Fruit fly (Drosophila melanogaster) whole organism, embryonic: ENCODE data around the gene CG2865.

Experiments
- Asciz ChIP-seq: fragments of 200-800 bp; sonication (Bioruptor generic); optimal IDR thresholded peaks from 2 replicates; lab custom pipeline; 2017; ENCODE audit warnings: missing biosample characterization, mild to moderate bottlenecking, missing genetic modification characterization, missing genetic modification reagents
- Atf-2 ChIP-seq: fragments of 200-800 bp; sonication (Bioruptor generic); optimal IDR thresholded peaks from 2 replicates; lab custom pipeline; 2016; ENCODE audit warnings: missing biosample characterization, missing genetic modification characterization
- CG11093 ChIP-seq: fragments of 200-800 bp; sonication (Bioruptor generic); IDR thresholded peaks from 3 replicates; pipeline ENCODE4 v1.3.6; 2022; ENCODE audit warnings: missing biosample characterization, missing genetic modification characterization
- CG15073 ChIP-seq: fragments of 200-800 bp; sonication (Bioruptor generic); optimal IDR thresholded peaks from 2 replicates; lab custom pipeline; 2016; ENCODE audit warnings: missing biosample characterization, missing genetic modification characterization
- CG15269 ChIP-seq: fragments of 200-800 bp; sonication (Bioruptor generic); optimal IDR thresholded peaks from 2 replicates; lab custom pipeline; 2018; ENCODE audit warnings: missing biosample characterization, mild to moderate bottlenecking, missing genetic modification characterization, moderate library complexity
- CG16779 ChIP-seq: fragments of 200-800 bp; sonication (Bioruptor generic); IDR thresholded peaks from 2 replicates; pipeline ENCODE4 v1.3.6; 2022; ENCODE audit warnings: missing biosample characterization, missing genetic modification characterization
- CG16813 ChIP-seq: fragments of 200-800 bp; sonication (Bioruptor generic); IDR thresholded peaks from 3 replicates; pipeline ENCODE4 v1.3.6; 2022; ENCODE audit warnings: missing biosample characterization, missing genetic modification characterization; ENCODE audit not compliant: partially characterized antibody
- CG18476 ChIP-seq: fragments of 200-800 bp; sonication (Bioruptor generic); optimal IDR thresholded peaks from 2 replicates; lab custom pipeline; 2016; ENCODE audit warnings: missing biosample characterization, mild to moderate bottlenecking, missing genetic modification characterization
- CG18599 ChIP-seq: fragments of 200-800 bp; sonication (Bioruptor generic); optimal IDR thresholded peaks from 3 replicates; lab custom pipeline; 2017; ENCODE audit warnings: missing biosample characterization, missing genetic modification characterization, mild to moderate bottlenecking, moderate library complexity, missing genetic modification reagents
- CG18619 ChIP-seq: fragments of 200-800 bp; sonication (Bioruptor generic); optimal IDR thresholded peaks from 3 replicates; lab custom pipeline; 2017; ENCODE audit warnings: missing biosample characterization, mild to moderate bottlenecking, missing genetic modification characterization
- CG18764 ChIP-seq: fragments of 200-800 bp; sonication (Bioruptor generic); optimal IDR thresholded peaks from 3 replicates; lab custom pipeline; 2016; ENCODE audit warnings: missing biosample characterization, missing genetic modification characterization
- CG2116 ChIP-seq: fragments of 200-800 bp; sonication (Bioruptor generic); optimal IDR thresholded peaks from 3 replicates; lab custom pipeline; 2018; ENCODE audit warnings: missing biosample characterization, mild to moderate bottlenecking, missing genetic modification characterization
- CG2120 ChIP-seq: fragments of 200-800 bp; sonication (Bioruptor generic); optimal IDR thresholded peaks from 3 replicates; lab custom pipeline; 2016; ENCODE audit warnings: missing biosample characterization, missing genetic modification characterization
- CG2199 ChIP-seq: fragments of 200-800 bp; sonication (Bioruptor generic); IDR thresholded peaks from 3 replicates; pipeline ENCODE4 v1.3.6; 2022; ENCODE audit warnings: missing biosample characterization, missing genetic modification characterization
- CG2678 ChIP-seq: fragments of 200-800 bp; sonication (Bioruptor generic); optimal IDR thresholded peaks from 3 replicates; lab custom pipeline; 2019; ENCODE audit warnings: missing biosample characterization, mild to moderate bottlenecking, missing genetic modification characterization, moderate library complexity
- CG3065 ChIP-seq: fragments of 200-800 bp; sonication (Bioruptor generic); optimal IDR thresholded peaks from 2 replicates; lab custom pipeline; 2016; ENCODE audit warnings: missing biosample characterization, missing genetic modification characterization
- CG3847 ChIP-seq: fragments of 200-800 bp; sonication (Bioruptor generic); IDR thresholded peaks from 2 replicates; pipeline ENCODE4 v1.3.6; 2022; ENCODE audit warnings: missing biosample characterization, missing genetic modification characterization
- CG43689 ChIP-seq: fragments of 200-800 bp; sonication (Bioruptor generic); IDR thresholded peaks from 2 replicates; pipeline ENCODE4 v1.3.6; 2022; ENCODE audit warnings: missing biosample characterization, missing genetic modification characterization
- CG9609 ChIP-seq: fragments of 200-800 bp; sonication (Bioruptor generic); optimal IDR thresholded peaks from 3 replicates; lab custom pipeline; 2016; ENCODE audit warnings: missing biosample characterization, missing genetic modification characterization
- CrebB ChIP-seq: fragments of 200-800 bp; sonication (Bioruptor generic); optimal IDR thresholded peaks from 3 replicates; lab custom pipeline; 2018; ENCODE audit warnings: missing biosample characterization, mild to moderate bottlenecking, missing genetic modification characterization
- D ChIP-seq, 2 experiments: fragments of 200-800 bp in 1 of 2; fragments of >200 bp in 1 of 2; sonication (Bioruptor generic) in 1 of 2; optimal IDR thresholded peaks; 2 replicates in 1 of 2; 3 replicates in 1 of 2; lab custom pipeline; 2017; ENCODE audit warnings: mild to moderate bottlenecking in 1 of 2, missing biosample characterization in 1 of 2, missing genetic modification characterization in 1 of 2, missing genetic modification reagents in 1 of 2
- Elba2 ChIP-seq: fragments of 200-800 bp; sonication (Bioruptor generic); optimal IDR thresholded peaks from 3 replicates; lab custom pipeline; 2016; ENCODE audit warnings: missing biosample characterization, missing genetic modification characterization
- H2.0 ChIP-seq: fragments of 200-800 bp; sonication (Bioruptor generic); IDR thresholded peaks from 2 replicates; pipeline ENCODE4 v1.3.6; 2022; ENCODE audit warnings: missing biosample characterization, missing genetic modification characterization
- MESR4 ChIP-seq: fragments of 200-800 bp; sonication (Bioruptor generic); optimal IDR thresholded peaks from 2 replicates; lab custom pipeline; 2018; ENCODE audit warnings: missing biosample characterization, mild to moderate bottlenecking, missing genetic modification characterization, moderate library complexity
- MTF-1 ChIP-seq: fragments of 200-800 bp; sonication (Bioruptor generic); optimal IDR thresholded peaks from 2 replicates; lab custom pipeline; 2018; ENCODE audit warnings: missing biosample characterization, mild to moderate bottlenecking, missing genetic modification characterization, borderline replicate concordance
- NFAT ChIP-seq: fragments of 200-800 bp; sonication (Bioruptor generic); IDR thresholded peaks from 2 replicates; pipeline ENCODE4 v1.3.6; 2022; ENCODE audit warnings: missing biosample characterization, missing genetic modification characterization
- PHDP ChIP-seq: fragments of 200-800 bp; sonication (Bioruptor generic); optimal IDR thresholded peaks from 3 replicates; lab custom pipeline; 2018; ENCODE audit warnings: missing biosample characterization, mild to moderate bottlenecking, missing genetic modification characterization, moderate library complexity
- Ptx1 ChIP-seq: fragments of 200-800 bp; sonication (Bioruptor generic); IDR thresholded peaks from 2 replicates; pipeline ENCODE4 v1.3.6; 2022; ENCODE audit warnings: missing biosample characterization, missing genetic modification characterization
- Ssrp ChIP-seq: fragments of 200-800 bp; sonication (Bioruptor generic); optimal IDR thresholded peaks from 2 replicates; lab custom pipeline; 2018; ENCODE audit warnings: missing biosample characterization, mild to moderate bottlenecking, missing genetic modification characterization, moderate library complexity
- Taf1 ChIP-seq: fragments of 200-800 bp; sonication (Bioruptor generic); IDR thresholded peaks from 2 replicates; pipeline ENCODE4 v1.3.6; 2022; ENCODE audit warnings: missing biosample characterization, missing genetic modification characterization
- ara ChIP-seq: fragments of 200-800 bp; sonication (Bioruptor generic); IDR thresholded peaks from 2 replicates; pipeline ENCODE4 v1.3.6; 2022; ENCODE audit warnings: missing biosample characterization, missing genetic modification characterization
- az2 ChIP-seq: fragments of 200-800 bp; sonication (Bioruptor generic); optimal IDR thresholded peaks from 3 replicates; lab custom pipeline; 2016; ENCODE audit warnings: missing biosample characterization, missing genetic modification characterization
- cas ChIP-seq: fragments of 200-800 bp; sonication (Bioruptor generic); IDR thresholded peaks from 2 replicates; pipeline ENCODE4 v1.3.6; 2022; ENCODE audit warnings: missing biosample characterization, missing genetic modification characterization
- cwo ChIP-seq: fragments of 200-800 bp; sonication (Bioruptor generic); optimal IDR thresholded peaks from 3 replicates; lab custom pipeline; 2017; ENCODE audit warnings: missing biosample characterization, missing genetic modification characterization, mild to moderate bottlenecking, moderate library complexity, missing genetic modification reagents
- danr ChIP-seq: fragments of 200-800 bp; sonication (Bioruptor generic); IDR thresholded peaks from 2 replicates; pipeline ENCODE4 v1.3.6; 2022; ENCODE audit warnings: missing biosample characterization, missing genetic modification characterization
- ems ChIP-seq: fragments of 200-800 bp; sonication (Bioruptor generic); optimal IDR thresholded peaks from 3 replicates; lab custom pipeline; 2016; ENCODE audit warnings: missing biosample characterization, missing genetic modification characterization
- ftz-f1 ChIP-seq: fragments of 200-800 bp; sonication (Bioruptor generic); optimal IDR thresholded peaks from 2 replicates; lab custom pipeline; 2016; ENCODE audit warnings: missing biosample characterization, missing genetic modification characterization
- lov ChIP-seq, 2 experiments: fragments of 200-800 bp in 1 of 2; fragments of >200 bp in 1 of 2; sonication (Bioruptor generic) in 1 of 2; IDR thresholded peaks in 1 of 2; optimal IDR thresholded peaks in 1 of 2; 2 replicates in 1 of 2; 3 replicates in 1 of 2; pipeline versions ENCODE4 v1.3.6 to Lab custom; 2017 to 2022; ENCODE audit warnings: missing biosample characterization in 1 of 2, missing genetic modification characterization in 1 of 2
- mirr ChIP-seq: fragments of 200-800 bp; sonication (Bioruptor generic); optimal IDR thresholded peaks from 3 replicates; lab custom pipeline; 2018; ENCODE audit warnings: missing biosample characterization, mild to moderate bottlenecking, missing genetic modification characterization
- nerfin-2 ChIP-seq: fragments of 200-800 bp; sonication (Bioruptor generic); IDR thresholded peaks from 2 replicates; pipeline ENCODE4 v1.3.6; 2022; ENCODE audit warnings: missing biosample characterization, missing genetic modification characterization; ENCODE audit not compliant: partially characterized antibody
- peb ChIP-seq: fragments of 200-800 bp; sonication (Bioruptor generic); IDR thresholded peaks from 2 replicates; pipeline ENCODE4 v1.3.6; 2022; ENCODE audit warnings: missing biosample characterization, missing genetic modification characterization
- phol ChIP-seq: fragments of 200-800 bp; sonication (Bioruptor generic); optimal IDR thresholded peaks from 3 replicates; lab custom pipeline; 2018; ENCODE audit warnings: missing biosample characterization, mild to moderate bottlenecking, missing genetic modification characterization, moderate library complexity
- row ChIP-seq: fragments of 200-800 bp; sonication (Bioruptor generic); IDR thresholded peaks from 3 replicates; pipeline ENCODE4 v1.3.6; 2022; ENCODE audit warnings: missing biosample characterization, missing genetic modification characterization
- stwl ChIP-seq: fragments of 200-800 bp; sonication (Bioruptor generic); optimal IDR thresholded peaks from 3 replicates; lab custom pipeline; 2018; ENCODE audit warnings: missing biosample characterization, mild to moderate bottlenecking, missing genetic modification characterization, moderate library complexity
- sug ChIP-seq: fragments of 200-800 bp; optimal IDR thresholded peaks from 2 replicates; lab custom pipeline; 2019; ENCODE audit warnings: missing biosample characterization, mild to moderate bottlenecking, missing genetic modification characterization, moderate library complexity
- tup ChIP-seq: fragments of 200-800 bp; sonication (Bioruptor generic); optimal IDR thresholded peaks from 2 replicates; lab custom pipeline; 2016; ENCODE audit warnings: missing biosample characterization, mild to moderate bottlenecking, missing genetic modification characterization, moderate library complexity
- zf30C ChIP-seq: fragments of 200-800 bp; sonication (Bioruptor generic); optimal IDR thresholded peaks from 3 replicates; lab custom pipeline; 2018; ENCODE audit warnings: missing biosample characterization, mild to moderate bottlenecking, missing genetic modification characterization

Gene CG2865

dm6 chrX:2293294-2293988, at the start of gene CG2865 (continued):
- peak; percentile 14 for TF ChIP-seq stwl
- peak; percentile 53 for TF ChIP-seq MTF-1 (GFP tag; lab: Kevin White, UChicago)
- no peak for TF ChIP-seq D (optimal IDR thresholded peaks at IDR 0.05; lab: Kevin White, UChicago)
- peak; percentile 89 for TF ChIP-seq D (GFP tag; optimal IDR thresholded peaks at IDR 0.05; lab: Kevin White, UChicago)
- peak; percentile 36 for TF ChIP-seq zf30C (GFP tag; lab: Kevin White, UChicago)
- peak; percentile 89 for TF ChIP-seq az2 (GFP tag; lab: Kevin White, UChicago)
- TF ChIP-seq H2.0 (GFP tag; lab: Robert Waterston, UW), result peak; percentile 73
- peak; percentile 94 for TF ChIP-seq CG18619 (GFP tag; lab: Kevin White, UChicago)
- peak; percentile 83 for TF ChIP-seq Taf1 (GFP tag; lab: Robert Waterston, UW)
- peak; percentile 38; the same call in 1 of the 2 replicates for TF ChIP-seq nerfin-2 (GFP tag; lab: Robert Waterston, UW)
- TF ChIP-seq tup (GFP tag; lab: Kevin White, UChicago), result peak; percentile 70
- TF ChIP-seq PHDP, result peak; percentile 97
- peak; percentile 92 for TF ChIP-seq phol (tag; lab: Kevin White, UChicago)
- peak; percentile 76 for TF ChIP-seq peb (GFP tag; lab: Robert Waterston, UW)
- peak; percentile 90 for TF ChIP-seq CG3847 (GFP tag; lab: Robert Waterston, UW)
- TF ChIP-seq CG2120, result peak; percentile 96
- TF ChIP-seq Ptx1 (GFP tag; lab: Robert Waterston, UW), result peak; percentile 90
- TF ChIP-seq CG18764 (GFP tag; lab: Kevin White, UChicago), result peak; percentile 53
- peak; percentile 96 for TF ChIP-seq mirr (GFP tag; lab: Kevin White, UChicago)
- peak; percentile 98 for TF ChIP-seq row
- no peak for TF ChIP-seq CG16813 (GFP tag; lab: Robert Waterston, UW)
- peak; percentile 49 for TF ChIP-seq CG15073 (GFP tag; lab: Kevin White, UChicago)
- peak; percentile 74 for TF ChIP-seq cas (GFP tag; lab: Robert Waterston, UW)
- TF ChIP-seq Elba2 (GFP tag; lab: Kevin White, UChicago), result no peak
- peak; percentile 68 for TF ChIP-seq CG2116 (GFP tag; lab: Kevin White, UChicago)
- TF ChIP-seq CrebB (tag; lab: Kevin White, UChicago), result peak; percentile 96
- peak; percentile 3 for TF ChIP-seq MESR4 (GFP tag; lab: Kevin White, UChicago)
- peak; percentile 93 for TF ChIP-seq Asciz
- TF ChIP-seq CG18599 (GFP tag; lab: Kevin White, UChicago), result peak; percentile 98
- TF ChIP-seq CG9609 (GFP tag; lab: Kevin White, UChicago), result peak; percentile 91
- TF ChIP-seq Ssrp, result peak; percentile 91
- TF ChIP-seq cwo, result peak; percentile 94
- peak; percentile 98 for TF ChIP-seq CG2678 (tag; lab: Kevin White, UChicago)
- TF ChIP-seq sug, result peak; percentile 96
- TF ChIP-seq ara (GFP tag; lab: Robert Waterston, UW), result peak; percentile 84
- TF ChIP-seq ftz-f1, result peak; percentile 28
- TF ChIP-seq CG16779 (GFP tag; lab: Robert Waterston, UW), result peak; percentile 39; the same call in 1 of the 2 replicates
- TF ChIP-seq CG15269 (tag; lab: Kevin White, UChicago), result peak; percentile 97
- 0 out of 3 replicates have a peak, but pooled peaks have one; percentile 35 for TF ChIP-seq CG2199 (GFP tag; lab: Robert Waterston, UW)
- peak; percentile 74; the same call in 2 of the 3 replicates for TF ChIP-seq CG11093 (GFP tag; lab: Robert Waterston, UW)
- peak; percentile 82 for TF ChIP-seq Atf-2
- peak; percentile 76 for TF ChIP-seq danr
- peak; percentile 63 for TF ChIP-seq NFAT (GFP tag; lab: Robert Waterston, UW)
- TF ChIP-seq ems (GFP tag; lab: Kevin White, UChicago), result peak; percentile 77
- peak; percentile 84 for TF ChIP-seq CG18476 (GFP tag; lab: Kevin White, UChicago)
- peak; percentile 64 for TF ChIP-seq CG43689 (GFP tag; lab: Robert Waterston, UW)
- TF ChIP-seq CG3065 (GFP tag; lab: Kevin White, UChicago), result peak; percentile 62
- TF ChIP-seq lov (optimal IDR thresholded peaks at IDR 0.05; lab: Kevin White, UChicago), result no peak
- no peak for TF ChIP-seq lov (GFP tag; IDR thresholded peaks at IDR 0.05; lab: Robert Waterston, UW)
